Worm (Caenorhabditis elegans): ENCODE measurements around the gene ZK1290.14.

Gene ZK1290.14

DNA sequence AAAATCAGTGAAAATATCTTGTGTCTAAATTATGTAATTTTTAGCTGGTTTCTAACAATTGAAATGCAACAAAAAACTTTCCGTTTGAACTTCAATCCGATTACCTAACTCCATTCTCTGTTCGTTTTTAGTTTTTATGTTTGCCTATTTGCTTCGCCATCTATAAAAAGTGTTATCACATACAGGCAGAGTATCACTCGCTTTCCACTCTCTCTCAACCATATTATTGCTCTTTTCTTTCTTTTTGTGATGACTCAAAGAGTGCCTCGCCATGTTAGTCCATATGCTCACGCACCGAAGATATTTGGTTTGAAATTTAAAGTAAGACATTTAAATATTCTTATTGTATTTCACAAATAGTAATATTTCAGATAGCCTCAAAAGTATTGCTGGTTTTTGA, 20.5 kb downstream of the ZK1290.14 start, which contains the start of gene ZK1290.13:
TSS of gene ZK1290.13 (plus strand) at position 73 of the 400 bp plus-strand sequence.
- TF ChIP-seq elt-3 (tag; optimal IDR thresholded peaks at IDR 0.05) (no peak), nhr-2 (tag; optimal IDR thresholded peaks at IDR 0.05) (no peak), M03D4.4 (tag; optimal IDR thresholded peaks at IDR 0.05) (no peak), lin-32 (GFP tag; optimal IDR thresholded peaks at IDR 0.05) (no peak), hlh-1 (tag; optimal IDR thresholded peaks at IDR 0.05) (no peak)

DNA sequence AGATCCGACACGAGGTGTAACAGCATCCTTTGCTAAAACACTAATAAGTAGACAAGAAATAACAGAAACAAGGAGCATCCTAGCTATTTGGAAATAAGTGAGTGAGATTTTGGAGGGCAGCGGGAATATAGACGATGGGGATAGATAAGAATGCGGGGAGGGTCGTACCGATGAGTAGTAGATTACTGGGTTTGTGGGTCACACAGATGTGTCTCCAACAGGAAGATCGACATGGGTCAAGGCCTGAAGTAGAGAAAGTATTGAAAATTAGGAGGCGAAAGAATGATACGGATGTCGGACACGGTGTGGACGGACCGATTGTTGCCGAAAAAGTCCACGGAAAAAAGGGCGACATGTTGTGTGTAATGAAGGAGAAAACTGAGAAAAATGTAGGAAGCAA, 21.0 kb downstream of the ZK1290.14 start, which contains the start of gene wrt-10:
TSS of gene wrt-10 (minus strand) at position 195 of the 400 bp plus-strand sequence.
- TF ChIP-seq pha-4 (tag; optimal IDR thresholded peaks at IDR 0.05) (no peak), cnd-1 (tag; optimal IDR thresholded peaks at IDR 0.05) (no peak), elt-1 (tag; optimal IDR thresholded peaks at IDR 0.05; ENCODE audit: borderline replicate concordance, insufficient read depth) (peak; percentile 82)

DNA sequence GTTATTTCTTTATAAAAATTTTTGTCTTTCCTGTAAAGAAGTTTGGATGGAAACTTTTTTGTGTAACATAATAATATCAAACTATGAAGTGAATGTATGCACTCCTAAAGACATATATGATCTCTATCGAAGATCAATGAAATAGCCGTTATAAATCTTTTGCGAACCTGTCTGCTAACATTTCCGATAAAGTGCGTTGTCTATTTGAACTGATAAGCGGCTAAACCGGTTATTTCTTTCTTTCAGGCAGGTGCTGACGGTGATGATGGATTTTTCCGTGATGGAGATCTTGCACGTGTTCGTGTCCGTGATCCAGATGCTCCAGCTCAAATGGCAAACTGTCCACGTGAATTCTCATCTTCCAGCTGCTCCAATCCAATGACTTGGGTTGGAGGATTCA, 23.9 kb downstream of the ZK1290.14 start:
- TF ChIP-seq pha-4 (tag; optimal IDR thresholded peaks at IDR 0.05), result no peak
- no peak for TF ChIP-seq ceh-39 (tag; optimal IDR thresholded peaks at IDR 0.05)
- no peak for TF ChIP-seq ces-1 (GFP tag; optimal IDR thresholded peaks at IDR 0.05)
- no peak for TF ChIP-seq ceh-43 (GFP tag; optimal IDR thresholded peaks at IDR 0.05)
- no peak for TF ChIP-seq drap-1 (GFP tag; optimal IDR thresholded peaks at IDR 0.05)
- TF ChIP-seq lin-13 (tag; optimal IDR thresholded peaks at IDR 0.05), result no peak
- no peak for TF ChIP-seq ztf-11 (tag; optimal IDR thresholded peaks at IDR 0.05)
- TF ChIP-seq nhr-76 (tag; optimal IDR thresholded peaks at IDR 0.05), result no peak
- TF ChIP-seq zip-8 (tag; optimal IDR thresholded peaks at IDR 0.05), result no peak
- no peak for TF ChIP-seq nhr-28 (tag; optimal IDR thresholded peaks at IDR 0.05)
- TF ChIP-seq nhr-12 (tag; optimal IDR thresholded peaks at IDR 0.05), result no peak
- TF ChIP-seq flh-1 (GFP tag; optimal IDR thresholded peaks at IDR 0.05), result no peak
- TF ChIP-seq snpc-4 (tag; optimal IDR thresholded peaks at IDR 0.05), result no peak
- TF ChIP-seq blmp-1 (tag; optimal IDR thresholded peaks at IDR 0.05), result no peak
- no peak for TF ChIP-seq bed-3 (GFP tag; optimal IDR thresholded peaks at IDR 0.05)
- TF ChIP-seq mab-5 (tag; optimal IDR thresholded peaks at IDR 0.05), result no peak
- TF ChIP-seq unc-39 (tag; optimal IDR thresholded peaks at IDR 0.05), result no peak

DNA sequence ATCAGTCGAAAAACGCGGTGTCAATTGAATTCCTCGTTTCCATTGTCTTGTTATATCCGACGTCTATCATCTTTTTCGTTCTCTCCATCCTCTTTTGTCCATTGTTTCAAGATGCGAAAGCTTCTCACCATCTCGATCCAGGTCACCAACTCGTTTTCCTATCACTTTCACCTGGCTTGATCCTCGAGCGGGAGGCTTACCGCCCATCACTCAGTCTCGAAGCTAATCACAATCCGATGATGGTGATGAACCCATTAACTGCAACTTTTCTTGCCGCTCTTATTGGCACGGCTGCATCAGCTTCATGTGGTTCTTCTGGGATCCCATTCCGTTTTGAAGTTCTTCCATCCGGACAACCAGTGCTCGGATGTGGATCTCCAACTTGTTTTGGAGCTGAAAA, 24.4 kb downstream of the ZK1290.14 start, which contains the start of gene wrt-1:
TSS of gene wrt-1 (plus strand) at position 53 of the 400 bp plus-strand sequence.
- TF ChIP-seq ham-2 (GFP tag; optimal IDR thresholded peaks at IDR 0.05), result peak; percentile 13
- TF ChIP-seq tbx-8 (GFP tag; optimal IDR thresholded peaks at IDR 0.05), result no peak
- no peak for TF ChIP-seq nhr-28 (tag; optimal IDR thresholded peaks at IDR 0.05)

ce11 chrII:7529078-7529683, 26.2 kb downstream of the ZK1290.14 start, which contains the start of gene ZK1290.5:
Gene ZK1290.5 (plus strand): TSS chrII:7529643.
- TF ChIP-seq ztf-11 (tag; optimal IDR thresholded peaks at IDR 0.05) (no peak), hlh-1 (tag; optimal IDR thresholded peaks at IDR 0.05) (peak; percentile 62), nhr-2 (tag; optimal IDR thresholded peaks at IDR 0.05) (no peak), ces-1 (GFP tag; optimal IDR thresholded peaks at IDR 0.05) (no peak), M03D4.4 (tag; optimal IDR thresholded peaks at IDR 0.05) (no peak), mep-1 (tag; optimal IDR thresholded peaks at IDR 0.05) (no peak), unc-120 (tag; optimal IDR thresholded peaks at IDR 0.05; ENCODE audit: poor library complexity, severe bottlenecking) (peak; percentile 70), nhr-237 (tag; optimal IDR thresholded peaks at IDR 0.05) (peak; percentile 46), unc-62 (GFP tag; optimal IDR thresholded peaks at IDR 0.05) (peak; percentile 76), zip-8 (tag; optimal IDR thresholded peaks at IDR 0.05) (no peak), sptf-1 (tag; optimal IDR thresholded peaks at IDR 0.05) (no peak)

DNA sequence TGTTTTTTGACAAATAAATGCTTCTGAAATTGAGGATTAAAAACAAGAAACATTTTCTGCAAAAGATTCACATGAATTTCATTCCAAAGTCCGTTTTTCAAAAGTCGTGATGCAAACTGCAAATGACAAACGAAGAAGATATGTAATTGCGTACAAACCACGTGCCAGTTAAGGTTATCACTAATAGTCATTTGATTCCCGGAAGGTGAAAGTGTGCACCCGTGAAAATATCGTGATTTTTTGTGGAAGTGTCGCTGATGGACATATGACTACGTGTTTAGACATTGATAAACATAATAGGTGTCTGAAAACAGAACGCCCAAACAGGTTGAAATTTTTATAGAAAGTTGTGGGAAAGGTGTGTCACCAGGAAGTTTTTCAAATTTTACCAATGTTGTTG, 27.2 kb downstream of the ZK1290.14 start:
- TF ChIP-seq bed-3 (GFP tag; optimal IDR thresholded peaks at IDR 0.05) (no peak), elt-1 (tag; optimal IDR thresholded peaks at IDR 0.05; ENCODE audit: borderline replicate concordance, insufficient read depth) (no peak), hlh-1 (tag; optimal IDR thresholded peaks at IDR 0.05) (no peak), elt-3 (tag; optimal IDR thresholded peaks at IDR 0.05) (no peak), nhr-76 (tag; optimal IDR thresholded peaks at IDR 0.05) (no peak)
